Worm (Caenorhabditis elegans) whole organism, late embryonic: Measurements from ENCODE around the gene mrpl-53.

Source experiments
- C38D4.7 ChIP-seq: fragments of 200-800 bp; sonication (Bioruptor generic); optimal IDR thresholded peaks from 2 replicates; lab custom pipeline; 2018; ENCODE audit warnings: mild to moderate bottlenecking, missing genetic modification characterization, moderate library complexity, missing compliant biosample characterization
- F13H6.1 ChIP-seq: sonication (generic microtip); optimal IDR thresholded peaks from 2 replicates; lab custom pipeline; 2016; ENCODE audit warnings: missing genetic modification characterization, missing compliant biosample characterization
- T23F11.4 ChIP-seq: fragments of 200-800 bp; sonication (Bioruptor generic); optimal IDR thresholded peaks from 2 replicates; lab custom pipeline; 2018; ENCODE audit warnings: mild to moderate bottlenecking, missing genetic modification characterization, missing compliant biosample characterization
- ahr-1 ChIP-seq: sonication (generic microtip); optimal IDR thresholded peaks from 2 replicates; lab custom pipeline; 2016; ENCODE audit warnings: missing genetic modification characterization, missing compliant biosample characterization
- ama-1 ChIP-seq: fragments of 150-350 bp; optimal IDR thresholded peaks from 2 replicates; lab custom pipeline; 2014
- ceh-19 ChIP-seq: fragments of 200-800 bp; sonication (Bioruptor generic); optimal IDR thresholded peaks from 2 replicates; lab custom pipeline; 2018; ENCODE audit warnings: mild to moderate bottlenecking, missing genetic modification characterization, missing compliant biosample characterization
- ceh-2 ChIP-seq: sonication (generic microtip); optimal IDR thresholded peaks from 2 replicates; lab custom pipeline; 2016; ENCODE audit warnings: missing genotype, missing genetic modification characterization, missing compliant biosample characterization
- ceh-22 ChIP-seq: sonication (generic microtip); optimal IDR thresholded peaks from 2 replicates; lab custom pipeline; 2017; ENCODE audit warnings: missing biosample characterization, missing genetic modification characterization
- ceh-24 ChIP-seq: sonication (generic microtip); optimal IDR thresholded peaks from 2 replicates; lab custom pipeline; 2016; ENCODE audit warnings: mild to moderate bottlenecking, missing genetic modification characterization, missing compliant biosample characterization
- ceh-31 ChIP-seq: sonication (generic microtip); optimal IDR thresholded peaks from 2 replicates; lab custom pipeline; 2016; ENCODE audit warnings: missing genetic modification characterization, missing compliant biosample characterization
- ceh-34 ChIP-seq: sonication (generic microtip); optimal IDR thresholded peaks from 2 replicates; lab custom pipeline; 2016; ENCODE audit warnings: mild to moderate bottlenecking, missing genetic modification characterization, missing compliant biosample characterization
- ceh-45 ChIP-seq: fragments of 200-800 bp; sonication (Bioruptor generic); IDR thresholded peaks from 2 replicates; pipeline ENCODE4 v1.3.6; 2022; ENCODE audit warnings: missing genetic modification reagents, missing genetic modification characterization, missing compliant biosample characterization
- ceh-6 ChIP-seq: fragments of 200-800 bp; sonication (Bioruptor generic); optimal IDR thresholded peaks from 2 replicates; lab custom pipeline; 2018; ENCODE audit warnings: mild to moderate bottlenecking, missing genetic modification characterization, missing compliant biosample characterization
- ceh-9 ChIP-seq: sonication (generic microtip); optimal IDR thresholded peaks from 2 replicates; lab custom pipeline; 2016; ENCODE audit warnings: mild to moderate bottlenecking, missing genetic modification characterization, inconsistent platforms, missing compliant biosample characterization
- che-1 ChIP-seq: sonication (generic microtip); optimal IDR thresholded peaks from 2 replicates; lab custom pipeline; 2016; ENCODE audit warnings: mild to moderate bottlenecking, missing genetic modification characterization, missing compliant biosample characterization
- dmd-4 ChIP-seq: sonication (generic microtip); optimal IDR thresholded peaks from 2 replicates; lab custom pipeline; 2016; ENCODE audit warnings: borderline replicate concordance, missing genetic modification characterization, missing compliant biosample characterization
- dve-1 ChIP-seq: sonication (generic microtip); optimal IDR thresholded peaks from 2 replicates; lab custom pipeline; 2017; ENCODE audit warnings: antibody characterized with exemption, mild to moderate bottlenecking, missing genetic modification characterization, missing compliant biosample characterization
- elt-2 ChIP-seq: sonication (generic microtip); optimal IDR thresholded peaks from 2 replicates; lab custom pipeline; 2016; ENCODE audit warnings: missing genetic modification reagents, missing genetic modification characterization, missing compliant biosample characterization
- eyg-1 ChIP-seq: sonication (generic microtip); optimal IDR thresholded peaks from 2 replicates; lab custom pipeline; 2016; ENCODE audit warnings: missing genotype, missing genetic modification characterization, missing compliant biosample characterization
- fax-1 ChIP-seq: sonication (generic microtip); optimal IDR thresholded peaks from 2 replicates; lab custom pipeline; 2016; ENCODE audit warnings: missing genotype, missing genetic modification characterization, missing compliant biosample characterization
- fkh-10 ChIP-seq: fragments of 150-350 bp; optimal IDR thresholded peaks from 2 replicates; lab custom pipeline; 2014; ENCODE audit warnings: missing biosample characterization, missing genetic modification reagents, missing genetic modification characterization
- hlh-13 ChIP-seq: fragments of 200-800 bp; sonication (Bioruptor generic); optimal IDR thresholded peaks from 2 replicates; lab custom pipeline; 2018; ENCODE audit warnings: mild to moderate bottlenecking, missing genetic modification characterization, missing compliant biosample characterization
- hlh-15 ChIP-seq: sonication (generic microtip); optimal IDR thresholded peaks from 2 replicates; lab custom pipeline; 2016; ENCODE audit warnings: missing genetic modification characterization, missing compliant biosample characterization
- hlh-30 ChIP-seq: sonication (generic microtip); optimal IDR thresholded peaks from 2 replicates; lab custom pipeline; 2017; ENCODE audit warnings: antibody characterized with exemption, missing genetic modification characterization, missing compliant biosample characterization; ENCODE audit not compliant: insufficient read depth
- hlh-8 ChIP-seq: sonication (generic microtip); optimal IDR thresholded peaks from 2 replicates; lab custom pipeline; 2016; ENCODE audit warnings: missing genotype, missing genetic modification characterization, missing compliant biosample characterization
- lin-11 ChIP-seq: fragments of 200-800 bp; sonication (Bioruptor generic); optimal IDR thresholded peaks from 2 replicates; lab custom pipeline; 2018; ENCODE audit warnings: mild to moderate bottlenecking, missing genetic modification characterization, missing compliant biosample characterization
- madf-2 ChIP-seq: sonication (generic microtip); optimal IDR thresholded peaks from 2 replicates; lab custom pipeline; 2017; ENCODE audit warnings: missing genetic modification characterization, missing compliant biosample characterization
- mec-3 ChIP-seq: sonication (generic microtip); optimal IDR thresholded peaks from 2 replicates; lab custom pipeline; 2016; ENCODE audit warnings: borderline replicate concordance, missing genetic modification characterization, missing compliant biosample characterization
- nfya-1 ChIP-seq: sonication (generic microtip); optimal IDR thresholded peaks from 2 replicates; lab custom pipeline; 2017; ENCODE audit warnings: missing genetic modification characterization, mild to moderate bottlenecking, missing compliant biosample characterization, antibody characterized with exemption, moderate library complexity
- nhr-11 ChIP-seq: fragments of 150-350 bp; optimal IDR thresholded peaks from 2 replicates; lab custom pipeline; 2014; ENCODE audit warnings: missing biosample characterization, missing genetic modification characterization
- nhr-232 ChIP-seq: sonication (generic microtip); optimal IDR thresholded peaks from 2 replicates; lab custom pipeline; 2016; ENCODE audit warnings: missing genetic modification characterization, missing compliant biosample characterization
- npax-4 ChIP-seq: sonication (generic microtip); optimal IDR thresholded peaks from 2 replicates; lab custom pipeline; 2016; ENCODE audit warnings: missing genetic modification characterization, missing compliant biosample characterization
- pag-3 ChIP-seq: sonication (generic microtip); optimal IDR thresholded peaks from 2 replicates; lab custom pipeline; 2016; ENCODE audit warnings: missing compliant biosample characterization, missing genetic modification characterization, borderline replicate concordance
- pax-1 ChIP-seq: fragments of 150-350 bp; optimal IDR thresholded peaks from 2 replicates; lab custom pipeline; 2014; ENCODE audit warnings: missing biosample characterization, missing genetic modification characterization
- pha-2 ChIP-seq: sonication (generic microtip); optimal IDR thresholded peaks from 2 replicates; lab custom pipeline; 2017; ENCODE audit warnings: mild to moderate bottlenecking, missing genetic modification characterization, missing compliant biosample characterization
- ref-2 ChIP-seq: sonication (generic microtip); optimal IDR thresholded peaks from 2 replicates; lab custom pipeline; 2016; ENCODE audit warnings: missing genetic modification characterization, missing compliant biosample characterization
- rnt-1 ChIP-seq: sonication (generic microtip); optimal IDR thresholded peaks from 2 replicates; lab custom pipeline; 2016; ENCODE audit warnings: missing genetic modification characterization, missing compliant biosample characterization
- sdc-2 ChIP-seq: sonication (generic microtip); optimal IDR thresholded peaks from 2 replicates; lab custom pipeline; 2016; ENCODE audit warnings: missing genotype, missing genetic modification characterization, missing compliant biosample characterization
- sox-4 ChIP-seq: sonication (generic microtip); optimal IDR thresholded peaks from 2 replicates; lab custom pipeline; 2017; ENCODE audit warnings: mild to moderate bottlenecking, missing genetic modification characterization, inconsistent platforms, missing compliant biosample characterization
- tbx-2 ChIP-seq: sonication (generic microtip); optimal IDR thresholded peaks from 2 replicates; lab custom pipeline; 2016; ENCODE audit warnings: missing genetic modification characterization, missing compliant biosample characterization
- ttx-3 ChIP-seq: sonication (generic microtip); optimal IDR thresholded peaks from 2 replicates; lab custom pipeline; 2016; ENCODE audit warnings: missing genetic modification reagents, missing genetic modification characterization, missing compliant biosample characterization
- unc-3 ChIP-seq, 2 experiments: fragments of 200-800 bp in 1 of 2; sonication (Bioruptor generic) in 1 of 2; sonication (generic microtip) in 1 of 2; conservative IDR thresholded peaks in 1 of 2; optimal IDR thresholded peaks in 1 of 2; 2 replicates each; pipeline versions ENCODE4 v1.3.6 to Lab custom; 2016 to 2022; ENCODE audit warnings: missing compliant biosample characterization in 2 of 2, missing genetic modification characterization in 2 of 2, missing genetic modification reagents in 1 of 2
- unc-42 ChIP-seq: sonication (generic microtip); optimal IDR thresholded peaks from 2 replicates; lab custom pipeline; 2016; ENCODE audit warnings: missing genotype, missing genetic modification characterization, missing compliant biosample characterization
- unc-55 ChIP-seq: sonication (generic microtip); optimal IDR thresholded peaks from 2 replicates; lab custom pipeline; 2017; ENCODE audit warnings: missing biosample characterization, missing genetic modification reagents, missing genetic modification characterization
- unc-86 ChIP-seq: sonication (generic microtip); optimal IDR thresholded peaks from 2 replicates; lab custom pipeline; 2016; ENCODE audit warnings: missing genetic modification characterization, missing compliant biosample characterization
- ztf-16 ChIP-seq: sonication (generic microtip); optimal IDR thresholded peaks from 2 replicates; lab custom pipeline; 2017; ENCODE audit warnings: missing genetic modification characterization, missing compliant biosample characterization

The mrpl-53 gene

DNA sequence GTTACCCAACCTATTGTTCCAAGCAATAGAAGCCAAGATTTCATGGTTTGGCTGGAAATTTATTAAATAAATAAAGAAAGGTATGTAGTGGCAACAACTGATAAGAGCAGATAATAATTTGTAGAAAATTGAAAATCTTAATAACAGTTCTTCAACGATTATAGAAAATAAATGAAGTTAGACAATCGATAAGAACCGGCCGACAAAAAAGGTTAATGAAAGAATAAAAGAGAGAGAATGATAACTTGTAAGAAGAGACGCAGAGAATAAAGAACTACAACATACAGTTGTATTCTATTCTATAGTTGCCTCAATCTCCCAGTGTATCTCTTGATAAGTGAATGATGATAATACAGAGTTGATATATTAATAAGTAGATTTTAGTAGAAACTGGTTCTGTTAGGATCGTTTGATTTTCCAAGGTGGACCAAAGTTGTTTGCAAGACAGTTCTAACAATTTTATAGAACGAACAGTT is 10.7 kb upstream of the mrpl-53 start, which contains the start of gene ugt-58:
ugt-58 (minus strand) TSS at position 51 of the 476 bp plus-strand sequence.
- TF ChIP-seq ttx-3 (tag; lab: Kevin White, UChicago), result no peak
- peak; percentile 52 for TF ChIP-seq elt-2 (tag; lab: Kevin White, UChicago)
- TF ChIP-seq ceh-24 (tag; lab: Kevin White, UChicago), result no peak

ce11 chrII:9589667-9590066 is 7.8 kb upstream of the mrpl-53 start, which contains the start of gene eral-1:
TSS of gene eral-1 (minus strand) at chrII:9589767.
- TF ChIP-seq C38D4.7 (GFP tag; lab: Kevin White, UChicago) (no peak), unc-42 (tag; lab: Kevin White, UChicago) (no peak), ref-2 (tag; lab: Kevin White, UChicago) (no peak), npax-4 (tag; lab: Kevin White, UChicago) (no peak), eyg-1 (tag; lab: Kevin White, UChicago) (no peak), ceh-9 (tag; lab: Kevin White, UChicago) (no peak), tbx-2 (tag; lab: Kevin White, UChicago) (no peak), hlh-8 (tag; lab: Kevin White, UChicago) (no peak), T23F11.4 (GFP tag; lab: Kevin White, UChicago) (no peak), hlh-30 (tag; lab: Kevin White, UChicago) (no peak), ceh-22 (no peak), sox-4 (tag; lab: Kevin White, UChicago) (no peak), ceh-31 (tag; lab: Kevin White, UChicago) (no peak), ahr-1 (tag; lab: Kevin White, UChicago) (no peak), ceh-34 (tag; lab: Kevin White, UChicago) (no peak), nhr-11 (tag; lab: Kevin White, UChicago) (no peak), ceh-19 (GFP tag; lab: Kevin White, UChicago) (no peak)

- TF ChIP-seq unc-42 (tag; lab: Kevin White, UChicago) (peak; percentile 13), ref-2 (tag; lab: Kevin White, UChicago) (peak; percentile 81), sdc-2 (tag; lab: Kevin White, UChicago) (peak; percentile 32), ceh-9 (tag; lab: Kevin White, UChicago) (no peak), madf-2 (tag; lab: Kevin White, UChicago) (no peak), ztf-16 (tag; lab: Kevin White, UChicago) (no peak), ceh-6 (GFP tag; lab: Kevin White, UChicago) (no peak), unc-55 (no peak), ceh-24 (tag; lab: Kevin White, UChicago) (no peak), unc-86 (tag; lab: Kevin White, UChicago) (no peak), ama-1 (no peak), mec-3 (tag; lab: Kevin White, UChicago) (peak; percentile 30), ceh-45 (GFP tag; lab: Robert Waterston, UW) (no peak), fkh-10 (GFP tag; lab: Kevin White, UChicago) (no peak), npax-4 (tag; lab: Kevin White, UChicago) (no peak), hlh-15 (tag; lab: Kevin White, UChicago) (no peak), pax-1 (no peak), lin-11 (tag; lab: Kevin White, UChicago) (no peak), nhr-232 (no peak), nfya-1 (tag; lab: Kevin White, UChicago) (peak; percentile 1), rnt-1 (tag; lab: Kevin White, UChicago) (peak; percentile 58), hlh-13 (GFP tag; lab: Kevin White, UChicago) (no peak), elt-2 (tag; lab: Kevin White, UChicago) (peak; percentile 56), F13H6.1 (tag; lab: Kevin White, UChicago) (peak; percentile 52), fax-1 (peak; percentile 27), ceh-2 (peak; percentile 93), che-1 (tag; lab: Kevin White, UChicago) (no peak), dve-1 (tag; lab: Kevin White, UChicago) (no peak), hlh-8 (tag; lab: Kevin White, UChicago) (peak; percentile 60), T23F11.4 (GFP tag; lab: Kevin White, UChicago) (no peak), hlh-30 (tag; lab: Kevin White, UChicago) (no peak), ceh-22 (no peak), ceh-19 (GFP tag; lab: Kevin White, UChicago) (no peak), pag-3 (tag; lab: Kevin White, UChicago) (no peak), pha-2 (tag; lab: Kevin White, UChicago) (no peak), dmd-4 (tag; lab: Kevin White, UChicago) (no peak), C38D4.7 (GFP tag; lab: Kevin White, UChicago) (no peak), unc-3 (GFP tag; conservative IDR thresholded peaks at IDR 0.05; lab: Robert Waterston, UW) (no peak), unc-3 (tag; optimal IDR thresholded peaks at IDR 0.05; lab: Kevin White, UChicago) (no peak)
These were observed 6.4 kb upstream of the mrpl-53 start, which contains the start of the genes E02H1.1 and tag-124 for ce11 chrII:9591071-9591470. TSS of gene E02H1.1 (minus strand) at chrII:9591164. TSS of gene tag-124 (plus strand) at chrII:9591292.
